Worm (Caenorhabditis elegans): Measurements from ENCODE around the gene F23H11.4.

- no peak for TF ChIP-seq ceh-9 (tag; optimal IDR thresholded peaks at IDR 0.05)
- no peak for TF ChIP-seq ama-1 (optimal IDR thresholded peaks at IDR 0.05)
- TF ChIP-seq elt-2 (tag; optimal IDR thresholded peaks at IDR 0.05), result no peak
- TF ChIP-seq nhr-11 (tag; optimal IDR thresholded peaks at IDR 0.05), result no peak
- TF ChIP-seq unc-3 (GFP tag; conservative IDR thresholded peaks at IDR 0.05), result no peak
- TF ChIP-seq unc-3 (tag; optimal IDR thresholded peaks at IDR 0.05), result no peak
- no peak for TF ChIP-seq dve-1 (tag; optimal IDR thresholded peaks at IDR 0.05)
- no peak for TF ChIP-seq ceh-22 (tag; optimal IDR thresholded peaks at IDR 0.05)
- TF ChIP-seq fkh-10 (GFP tag; optimal IDR thresholded peaks at IDR 0.05), result no peak
- no peak for TF ChIP-seq unc-42 (tag; optimal IDR thresholded peaks at IDR 0.05)
- no peak for TF ChIP-seq T23F11.4 (GFP tag; optimal IDR thresholded peaks at IDR 0.05)
- TF ChIP-seq K09A11.1 (tag; optimal IDR thresholded peaks at IDR 0.05; ENCODE audit: insufficient read depth), result no peak
- TF ChIP-seq npax-4 (tag; optimal IDR thresholded peaks at IDR 0.05), result no peak
- no peak for TF ChIP-seq fkh-6 (tag; optimal IDR thresholded peaks at IDR 0.05)
- TF ChIP-seq ceh-2 (tag; optimal IDR thresholded peaks at IDR 0.05), result no peak
Observed at ce11 chrIII:910540-911311, 3.4 kb upstream of the F23H11.4 start, which contains the start of the genes F23H11.5 and bra-2.

Data from whole organism, late embryonic.